Fruit fly (Drosophila melanogaster) whole organism, wandering third instar larva: ENCODE results near the gene CD98hc.

ENCODE experiments used
- Abd-B ChIP-seq: fragments of >200 bp; optimal IDR thresholded peaks from 2 replicates; lab custom pipeline; 2017; ENCODE audit warnings: missing biosample characterization, missing genetic modification characterization
- CG32264 ChIP-seq: fragments of 200-800 bp; sonication (Bioruptor generic); optimal IDR thresholded peaks from 2 replicates; lab custom pipeline; 2016; ENCODE audit warnings: missing biosample characterization, missing genetic modification characterization
- CG9705 ChIP-seq: fragments of 200-800 bp; sonication (Bioruptor generic); optimal IDR thresholded peaks from 2 replicates; lab custom pipeline; 2018; ENCODE audit warnings: missing biosample characterization, mild to moderate bottlenecking, missing genetic modification characterization
- CrebA ChIP-seq: fragments of 200-800 bp; sonication (Bioruptor generic); optimal IDR thresholded peaks from 2 replicates; lab custom pipeline; 2016; ENCODE audit warnings: missing biosample characterization, mild to moderate bottlenecking, missing genetic modification characterization, borderline replicate concordance
- Dfd ChIP-seq: fragments of >200 bp; optimal IDR thresholded peaks from 2 replicates; lab custom pipeline; 2017; ENCODE audit warnings: missing biosample characterization, missing genetic modification characterization
- GATAd ChIP-seq: sonication (Bioruptor generic); optimal IDR thresholded peaks from 2 replicates; lab custom pipeline; 2016; ENCODE audit warnings: missing biosample characterization, missing genetic modification characterization
- Hnf4 ChIP-seq: fragments of 200-800 bp; sonication (Bioruptor generic); optimal IDR thresholded peaks from 2 replicates; lab custom pipeline; 2016; ENCODE audit warnings: missing biosample characterization, mild to moderate bottlenecking, missing genetic modification characterization
- Hr83 ChIP-seq: fragments of 200-300 bp; sonication (Bioruptor generic); optimal IDR thresholded peaks from 2 replicates; lab custom pipeline; 2016; ENCODE audit warnings: missing biosample characterization, mild to moderate bottlenecking, missing genetic modification characterization, moderate library complexity; ENCODE audit not compliant: poor library complexity, severe bottlenecking
- Jra ChIP-seq: sonication (Bioruptor generic); optimal IDR thresholded peaks from 2 replicates; lab custom pipeline; 2016; ENCODE audit warnings: missing biosample characterization, missing genetic modification characterization
- Mio ChIP-seq: sonication (Bioruptor generic); optimal IDR thresholded peaks from 2 replicates; lab custom pipeline; 2016; ENCODE audit warnings: missing biosample characterization, missing genetic modification characterization
- Myc ChIP-seq: fragments of >200 bp; optimal IDR thresholded peaks from 2 replicates; lab custom pipeline; 2017
- N ChIP-seq: fragments of >200 bp; optimal IDR thresholded peaks from 2 replicates; lab custom pipeline; 2018; ENCODE audit warnings: missing biosample characterization, missing external identifiers, missing genetic modification characterization
- OdsH ChIP-seq: fragments of 200-800 bp; sonication (Bioruptor generic); optimal IDR thresholded peaks from 2 replicates; lab custom pipeline; 2016; ENCODE audit warnings: missing biosample characterization, mild to moderate bottlenecking, missing genetic modification characterization
- Rel ChIP-seq, 2 experiments: fragments of 200-800 bp; sonication (Bioruptor generic) in 1 of 2; optimal IDR thresholded peaks; 2 replicates in 1 of 2; 3 replicates in 1 of 2; lab custom pipeline; 2016 to 2019; ENCODE audit warnings: mild to moderate bottlenecking in 2 of 2, missing biosample characterization in 2 of 2, missing genetic modification characterization in 2 of 2, moderate library complexity in 1 of 2
- Sp1 ChIP-seq: fragments of 200-800 bp; sonication (Bioruptor generic); optimal IDR thresholded peaks from 3 replicates; lab custom pipeline; 2019; ENCODE audit warnings: missing biosample characterization, mild to moderate bottlenecking, missing genetic modification characterization, moderate library complexity
- br ChIP-seq: fragments of 200-800 bp; sonication (Bioruptor generic); optimal IDR thresholded peaks from 2 replicates; lab custom pipeline; 2016; ENCODE audit warnings: missing biosample characterization, missing genetic modification characterization
- dl ChIP-seq, 2 experiments: fragments of 175-275, 200-275 bp in 1 of 2; fragments of 200-275 bp in 1 of 2; sonication (Bioruptor generic); optimal IDR thresholded peaks; lab custom pipeline; 2018; ENCODE audit warnings: mild to moderate bottlenecking in 2 of 2, missing biosample characterization in 2 of 2, missing genetic modification characterization in 2 of 2, moderate library complexity in 2 of 2; ENCODE audit not compliant: partially characterized antibody in 2 of 2, insufficient read depth in 1 of 2
- dsf ChIP-seq: sonication (Bioruptor generic); optimal IDR thresholded peaks from 2 replicates; lab custom pipeline; 2016; ENCODE audit warnings: missing biosample characterization, missing genetic modification characterization, borderline replicate concordance
- foxo ChIP-seq, 2 experiments: fragments of 200-800 bp; sonication (Bioruptor generic); optimal IDR thresholded peaks; 2 replicates in 1 of 2; 3 replicates in 1 of 2; lab custom pipeline; 2016 to 2017; ENCODE audit warnings: missing biosample characterization in 2 of 2, missing genetic modification characterization in 2 of 2
- fru ChIP-seq: fragments of 200-800 bp; sonication (Bioruptor generic); optimal IDR thresholded peaks from 3 replicates; lab custom pipeline; 2016; ENCODE audit warnings: missing biosample characterization, mild to moderate bottlenecking, missing genetic modification characterization
- h ChIP-seq: fragments of 200-800 bp; sonication (Bioruptor generic); optimal IDR thresholded peaks from 3 replicates; lab custom pipeline; 2016; ENCODE audit warnings: missing biosample characterization, mild to moderate bottlenecking, missing genetic modification characterization
- lola ChIP-seq: fragments of >200 bp; optimal IDR thresholded peaks from 2 replicates; lab custom pipeline; 2017; ENCODE audit warnings: missing biosample characterization, missing genetic modification characterization
- pan ChIP-seq: fragments of >200 bp; optimal IDR thresholded peaks from 2 replicates; lab custom pipeline; 2017
- psq ChIP-seq: fragments of 200-800 bp; sonication (Bioruptor generic); optimal IDR thresholded peaks from 3 replicates; lab custom pipeline; 2017; ENCODE audit warnings: missing biosample characterization, mild to moderate bottlenecking, missing genetic modification characterization, moderate library complexity
- rgr ChIP-seq: fragments of 200-800 bp; sonication (Bioruptor generic); optimal IDR thresholded peaks from 3 replicates; lab custom pipeline; 2016; ENCODE audit warnings: missing biosample characterization, mild to moderate bottlenecking, missing genetic modification characterization
- woc ChIP-seq: sonication (Bioruptor generic); optimal IDR thresholded peaks from 2 replicates; lab custom pipeline; 2016; ENCODE audit warnings: missing biosample characterization, mild to moderate bottlenecking, missing genetic modification characterization

The CD98hc gene

DNA sequence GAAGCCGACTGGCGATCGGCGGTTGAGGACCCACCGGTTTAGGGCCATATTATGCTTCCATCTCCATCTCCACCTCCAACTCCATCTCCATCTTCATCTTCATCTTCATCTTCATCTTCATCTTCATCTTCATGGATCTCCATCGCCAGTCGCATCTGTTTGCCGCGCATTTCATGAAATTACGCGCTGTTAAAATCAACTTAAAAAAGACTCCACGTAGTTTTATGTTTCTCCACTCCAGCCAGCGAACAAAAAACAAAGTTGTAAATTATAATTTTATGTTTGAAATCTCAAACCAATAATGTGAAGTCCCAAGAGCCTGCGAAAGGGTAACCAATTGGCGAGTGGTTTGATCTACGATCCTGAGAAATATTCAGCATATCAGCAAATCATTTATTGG, 28.1 kb downstream of the CD98hc start:
- TF ChIP-seq OdsH (no peak), psq (GFP tag; lab: Kevin White, UChicago) (no peak), h (GFP tag; lab: Kevin White, UChicago) (no peak), dsf (GFP tag; lab: Kevin White, UChicago) (no peak), Mio (GFP tag; lab: Kevin White, UChicago) (no peak), Sp1 (GFP tag; lab: Kevin White, UChicago) (no peak), Myc (lab: Kevin White, UChicago) (no peak), N (GFP tag; lab: Kevin White, UChicago) (no peak), fru (GFP tag; lab: Kevin White, UChicago) (no peak), Abd-B (GFP tag; lab: Kevin White, UChicago) (no peak), Dfd (GFP tag; lab: Kevin White, UChicago) (no peak), woc (GFP tag; lab: Kevin White, UChicago) (no peak), foxo (GFP tag; optimal IDR thresholded peaks at IDR 0.05; lab: Kevin White, UChicago) (no peak)
- TF ChIP-seq, all 38 proteins: peak for 0

dm6 chr3R:7947349-7947748, 30.9 kb downstream of the CD98hc start:
- TF ChIP-seq pan = no peak
- TF ChIP-seq CrebA (GFP tag; lab: Kevin White, UChicago) = no peak
- no peak for TF ChIP-seq Sp1 (GFP tag; lab: Kevin White, UChicago)
- TF ChIP-seq CG32264 (GFP tag; lab: Kevin White, UChicago) = no peak
- no peak for TF ChIP-seq dl (GFP tag; optimal IDR thresholded peaks at IDR 0.05; lab: Kevin White, UChicago; ENCODE audit: insufficient read depth in 1 of 2, partially characterized antibody in 2 of 2)
- no peak for TF ChIP-seq GATAd (GFP tag; lab: Kevin White, UChicago)
- TF ChIP-seq Hnf4 (GFP tag; lab: Kevin White, UChicago) = no peak
- no peak for TF ChIP-seq h (GFP tag; lab: Kevin White, UChicago)
- no peak for TF ChIP-seq woc (GFP tag; lab: Kevin White, UChicago)
- TF ChIP-seq foxo (GFP tag; optimal IDR thresholded peaks at IDR 0.05; lab: Kevin White, UChicago) = no peak
- TF ChIP-seq, all 38 proteins: peak for 0

- TF ChIP-seq Hnf4 (GFP tag; lab: Kevin White, UChicago) = no peak
- TF ChIP-seq fru (GFP tag; lab: Kevin White, UChicago) = peak; percentile 11
- TF ChIP-seq, all 38 proteins: peak for 1
Observed at dm6 chr3R:7944699-7945349, 33.4 kb downstream of the CD98hc start.

- TF ChIP-seq Dfd (GFP tag; lab: Kevin White, UChicago) (peak; percentile 90), CrebA (GFP tag; lab: Kevin White, UChicago) (no peak), N (GFP tag; lab: Kevin White, UChicago) (no peak)
- TF ChIP-seq, all 38 proteins: peak for 1
Observed at dm6 chr3R:7936786-7937363, 41.4 kb downstream of the CD98hc start.

- TF ChIP-seq CrebA (GFP tag; lab: Kevin White, UChicago) (no peak), br (no peak), Rel (GFP tag; optimal IDR thresholded peaks at IDR 0.05; lab: Kevin White, UChicago) (no peak), Rel (tag; optimal IDR thresholded peaks at IDR 0.05; lab: Kevin White, UChicago) (no peak), h (GFP tag; lab: Kevin White, UChicago) (no peak), lola (no peak), psq (GFP tag; lab: Kevin White, UChicago) (no peak), Hr83 (GFP tag; lab: Kevin White, UChicago) (no peak), Jra (no peak), Myc (lab: Kevin White, UChicago) (no peak), CG9705 (GFP tag; lab: Kevin White, UChicago) (no peak), rgr (GFP tag; lab: Kevin White, UChicago) (no peak), foxo (GFP tag; optimal IDR thresholded peaks at IDR 0.05; lab: Kevin White, UChicago) (no peak), fru (GFP tag; lab: Kevin White, UChicago) (no peak), OdsH (no peak), dl (GFP tag; optimal IDR thresholded peaks at IDR 0.05; lab: Kevin White, UChicago; ENCODE audit: insufficient read depth in 1 of 2, partially characterized antibody in 2 of 2) (no peak)
Observed at dm6 chr3R:7926354-7926753, 51.9 kb downstream of the CD98hc start.
